Worm (Caenorhabditis elegans): ENCODE data around the gene cyp-33C3.

The cyp-33C3 gene

ce11 chrV:2216927-2217326 lies 25.7 kb upstream of the cyp-33C3 start:
- TF ChIP-seq nhr-12 (tag; optimal IDR thresholded peaks at IDR 0.05): no peak
- no peak for TF ChIP-seq lsy-2 (tag; optimal IDR thresholded peaks at IDR 0.05)
- TF ChIP-seq ceh-39 (tag; optimal IDR thresholded peaks at IDR 0.05): no peak
- no peak for TF ChIP-seq tbx-8 (GFP tag; optimal IDR thresholded peaks at IDR 0.05)
- no peak for TF ChIP-seq M03D4.4 (tag; optimal IDR thresholded peaks at IDR 0.05)
- TF ChIP-seq flh-1 (GFP tag; optimal IDR thresholded peaks at IDR 0.05): no peak
- no peak for TF ChIP-seq elt-1 (tag; optimal IDR thresholded peaks at IDR 0.05; ENCODE audit: borderline replicate concordance, insufficient read depth)
- no peak for TF ChIP-seq elt-3 (tag; optimal IDR thresholded peaks at IDR 0.05)
- TF ChIP-seq mab-5 (tag; optimal IDR thresholded peaks at IDR 0.05): no peak
- no peak for TF ChIP-seq ztf-11 (tag; optimal IDR thresholded peaks at IDR 0.05)
- no peak for TF ChIP-seq pha-4 (tag; optimal IDR thresholded peaks at IDR 0.05)
- TF ChIP-seq snpc-4 (tag; optimal IDR thresholded peaks at IDR 0.05): no peak
- no peak for TF ChIP-seq hlh-1 (tag; optimal IDR thresholded peaks at IDR 0.05)
- TF ChIP-seq lin-32 (GFP tag; optimal IDR thresholded peaks at IDR 0.05): no peak
- TF ChIP-seq ham-2 (GFP tag; optimal IDR thresholded peaks at IDR 0.05): no peak

ce11 chrV:2218803-2219202 lies 23.8 kb upstream of the cyp-33C3 start, which contains the start of gene nhr-56:
nhr-56 (plus strand) TSS chrV:2219004.
- no peak for TF ChIP-seq blmp-1 (tag; optimal IDR thresholded peaks at IDR 0.05)
- no peak for TF ChIP-seq drap-1 (GFP tag; optimal IDR thresholded peaks at IDR 0.05)
- TF ChIP-seq elt-1 (tag; optimal IDR thresholded peaks at IDR 0.05; ENCODE audit: borderline replicate concordance, insufficient read depth): no peak
- peak; percentile 89 for TF ChIP-seq pha-4 (tag; optimal IDR thresholded peaks at IDR 0.05)
- no peak for TF ChIP-seq nhr-76 (tag; optimal IDR thresholded peaks at IDR 0.05)
- peak; percentile 44 for TF ChIP-seq nhr-237 (tag; optimal IDR thresholded peaks at IDR 0.05)
- no peak for TF ChIP-seq sem-2 (GFP tag; optimal IDR thresholded peaks at IDR 0.05)

- TF ChIP-seq nhr-28 (tag; optimal IDR thresholded peaks at IDR 0.05): no peak
Observed at ce11 chrV:2221764-2222163, 20.8 kb upstream of the cyp-33C3 start, which contains the start of gene nhr-128. nhr-128 (plus strand) TSS chrV:2222064.

- TF ChIP-seq mab-5 (tag; optimal IDR thresholded peaks at IDR 0.05) (no peak), nhr-28 (tag; optimal IDR thresholded peaks at IDR 0.05) (no peak), nhr-237 (tag; optimal IDR thresholded peaks at IDR 0.05) (no peak), tbx-8 (GFP tag; optimal IDR thresholded peaks at IDR 0.05) (no peak), nhr-2 (tag; optimal IDR thresholded peaks at IDR 0.05) (no peak), unc-62 (GFP tag; optimal IDR thresholded peaks at IDR 0.05) (no peak), lin-32 (GFP tag; optimal IDR thresholded peaks at IDR 0.05) (no peak), ceh-83 (GFP tag; optimal IDR thresholded peaks at IDR 0.05) (no peak), cnd-1 (tag; optimal IDR thresholded peaks at IDR 0.05) (no peak), zip-8 (tag; optimal IDR thresholded peaks at IDR 0.05) (no peak), M03D4.4 (tag; optimal IDR thresholded peaks at IDR 0.05) (no peak), mep-1 (tag; optimal IDR thresholded peaks at IDR 0.05) (no peak), lsy-2 (tag; optimal IDR thresholded peaks at IDR 0.05) (no peak), ham-2 (GFP tag; optimal IDR thresholded peaks at IDR 0.05) (no peak), nhr-76 (tag; optimal IDR thresholded peaks at IDR 0.05) (no peak), bed-3 (GFP tag; optimal IDR thresholded peaks at IDR 0.05) (no peak), ceh-39 (tag; optimal IDR thresholded peaks at IDR 0.05) (no peak), lin-13 (tag; optimal IDR thresholded peaks at IDR 0.05) (no peak), ces-1 (GFP tag; optimal IDR thresholded peaks at IDR 0.05) (no peak)
Observed at ce11 chrV:2225130-2225529, 17.4 kb upstream of the cyp-33C3 start, which contains the start of gene nhr-103. nhr-103 (plus strand) TSS chrV:2225430.

- no peak for TF ChIP-seq hlh-1 (tag; optimal IDR thresholded peaks at IDR 0.05)
- no peak for TF ChIP-seq mep-1 (tag; optimal IDR thresholded peaks at IDR 0.05)
Observed at ce11 chrV:2226903-2227302, 15.7 kb upstream of the cyp-33C3 start, which contains the start of gene nhr-18. nhr-18 (plus strand) TSS chrV:2227203.

- TF ChIP-seq snpc-4 (tag; optimal IDR thresholded peaks at IDR 0.05) (no peak), sptf-1 (tag; optimal IDR thresholded peaks at IDR 0.05) (no peak), nhr-28 (tag; optimal IDR thresholded peaks at IDR 0.05) (no peak), blmp-1 (tag; optimal IDR thresholded peaks at IDR 0.05) (no peak), ceh-83 (GFP tag; optimal IDR thresholded peaks at IDR 0.05) (no peak), unc-39 (tag; optimal IDR thresholded peaks at IDR 0.05) (no peak), ces-1 (GFP tag; optimal IDR thresholded peaks at IDR 0.05) (no peak), mls-2 (tag; optimal IDR thresholded peaks at IDR 0.05) (no peak), elt-3 (tag; optimal IDR thresholded peaks at IDR 0.05) (no peak), mep-1 (tag; optimal IDR thresholded peaks at IDR 0.05) (no peak), nhr-12 (tag; optimal IDR thresholded peaks at IDR 0.05) (no peak), bed-3 (GFP tag; optimal IDR thresholded peaks at IDR 0.05) (no peak), unc-120 (tag; optimal IDR thresholded peaks at IDR 0.05; ENCODE audit: poor library complexity, severe bottlenecking) (no peak), ham-2 (GFP tag; optimal IDR thresholded peaks at IDR 0.05) (no peak), cnd-1 (tag; optimal IDR thresholded peaks at IDR 0.05) (no peak), nhr-237 (tag; optimal IDR thresholded peaks at IDR 0.05) (no peak)
Observed at ce11 chrV:2228781-2229180, 13.8 kb upstream of the cyp-33C3 start, which contains the start of gene nhr-126. nhr-126 (plus strand) TSS chrV:2229081.

Data from whole organism, mixed stage, embryonic.